Fruit fly (Drosophila melanogaster): Measurements from ENCODE around the gene Blos4.

Gene Blos4

DNA sequence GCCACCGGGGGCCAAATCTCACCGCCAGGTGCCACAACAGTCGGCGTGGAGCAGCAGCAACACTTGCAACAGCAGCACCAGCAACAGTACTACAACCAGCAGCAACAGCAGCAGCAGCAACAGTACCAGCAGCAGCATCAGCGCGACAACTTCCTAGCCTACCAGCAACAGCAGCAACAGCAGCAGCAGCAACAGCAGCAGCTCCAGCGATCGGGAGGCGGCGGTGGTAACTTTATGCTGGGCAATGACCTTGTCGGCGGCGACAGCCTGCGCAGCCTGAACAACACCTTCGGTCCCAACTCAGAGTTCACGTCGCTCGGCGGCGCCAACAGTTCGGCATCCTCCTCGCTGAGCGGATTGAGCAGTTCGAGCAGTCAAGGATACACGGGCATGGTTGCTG, 8.8 kb upstream of the Blos4 start:
- no peak for TF ChIP-seq sage (GFP tag; optimal IDR thresholded peaks at IDR 0.05)
- TF ChIP-seq Dfd (GFP tag; optimal IDR thresholded peaks at IDR 0.05), result peak; percentile 88

DNA sequence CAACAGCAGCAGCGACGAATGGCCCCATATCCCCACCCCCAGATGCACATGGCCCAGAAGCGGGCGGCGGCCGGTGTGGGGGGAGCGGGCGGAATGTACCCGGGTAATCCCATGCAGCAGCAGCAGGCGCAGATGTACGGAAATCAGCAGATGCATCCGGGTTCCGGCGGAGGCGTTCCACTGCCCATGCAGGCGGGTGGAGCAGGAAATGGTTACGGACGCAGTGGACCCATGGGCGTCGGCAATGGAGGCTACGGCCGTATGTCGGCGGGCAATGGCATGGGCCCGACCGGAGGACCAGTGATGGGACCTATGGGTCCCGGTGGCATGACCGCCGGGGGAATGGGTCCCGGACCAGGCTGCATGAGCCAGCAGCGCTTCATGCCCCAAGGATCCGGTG, 7.4 kb upstream of the Blos4 start:
- TF ChIP-seq dsf (GFP tag; optimal IDR thresholded peaks at IDR 0.05; ENCODE audit: borderline replicate concordance) (no peak), Dfd (GFP tag; optimal IDR thresholded peaks at IDR 0.05) (peak; percentile 81), ey (GFP tag; optimal IDR thresholded peaks at IDR 0.05) (no peak), OdsH (GFP tag; optimal IDR thresholded peaks at IDR 0.05) (no peak), Myc (optimal IDR thresholded peaks at IDR 0.05) (no peak)

- TF ChIP-seq woc (GFP tag; optimal IDR thresholded peaks at IDR 0.05), result no peak
- no peak for TF ChIP-seq sv (GFP tag; optimal IDR thresholded peaks at IDR 0.05)
- TF ChIP-seq Mio (GFP tag; optimal IDR thresholded peaks at IDR 0.05), result no peak
- TF ChIP-seq h (GFP tag; optimal IDR thresholded peaks at IDR 0.05), result no peak
- TF ChIP-seq N (GFP tag; optimal IDR thresholded peaks at IDR 0.05), result no peak
- no peak for TF ChIP-seq rgr (GFP tag; optimal IDR thresholded peaks at IDR 0.05)
- TF ChIP-seq dl (GFP tag; optimal IDR thresholded peaks at IDR 0.05; ENCODE audit: insufficient read depth in 1 of 2, partially characterized antibody in 2 of 2), result no peak
- TF ChIP-seq pan (optimal IDR thresholded peaks at IDR 0.05), result no peak
- no peak for TF ChIP-seq usp (GFP tag; optimal IDR thresholded peaks at IDR 0.05)
- no peak for TF ChIP-seq Dfd (GFP tag; optimal IDR thresholded peaks at IDR 0.05)
- no peak for TF ChIP-seq dmrt93B (GFP tag; optimal IDR thresholded peaks at IDR 0.05)
- no peak for TF ChIP-seq brk (GFP tag; optimal IDR thresholded peaks at IDR 0.05)
- no peak for TF ChIP-seq Hr83 (GFP tag; optimal IDR thresholded peaks at IDR 0.05; ENCODE audit: poor library complexity, severe bottlenecking)
- TF ChIP-seq Myc (optimal IDR thresholded peaks at IDR 0.05), result no peak
- TF ChIP-seq Dif (GFP tag; optimal IDR thresholded peaks at IDR 0.05; ENCODE audit: partially characterized antibody), result no peak
- TF ChIP-seq dsf (GFP tag; optimal IDR thresholded peaks at IDR 0.05; ENCODE audit: borderline replicate concordance), result no peak
- TF ChIP-seq Rel (GFP tag; optimal IDR thresholded peaks at IDR 0.05), result no peak
- no peak for TF ChIP-seq Rel (tag; optimal IDR thresholded peaks at IDR 0.05)
- no peak for TF ChIP-seq Hr78 (GFP tag; optimal IDR thresholded peaks at IDR 0.05)
- no peak for TF ChIP-seq HLH106 (tag; optimal IDR thresholded peaks at IDR 0.05)
- no peak for TF ChIP-seq CG32264 (GFP tag; optimal IDR thresholded peaks at IDR 0.05)
These were observed 2.8 kb upstream of the Blos4 start for dm6 chr3L:10876036-10876435.

- no peak for TF ChIP-seq rgr (GFP tag; optimal IDR thresholded peaks at IDR 0.05)
- TF ChIP-seq tai (GFP tag; optimal IDR thresholded peaks at IDR 0.05), result no peak
These were observed 3.6 kb downstream of the Blos4 start, which contains the start of the genes CG6409 and galla-2 for dm6 chr3L:10882336-10883040. Gene CG6409, minus strand, starts transcription at chr3L:10882386. Gene galla-2, plus strand, starts transcription at chr3L:10882890.

DNA sequence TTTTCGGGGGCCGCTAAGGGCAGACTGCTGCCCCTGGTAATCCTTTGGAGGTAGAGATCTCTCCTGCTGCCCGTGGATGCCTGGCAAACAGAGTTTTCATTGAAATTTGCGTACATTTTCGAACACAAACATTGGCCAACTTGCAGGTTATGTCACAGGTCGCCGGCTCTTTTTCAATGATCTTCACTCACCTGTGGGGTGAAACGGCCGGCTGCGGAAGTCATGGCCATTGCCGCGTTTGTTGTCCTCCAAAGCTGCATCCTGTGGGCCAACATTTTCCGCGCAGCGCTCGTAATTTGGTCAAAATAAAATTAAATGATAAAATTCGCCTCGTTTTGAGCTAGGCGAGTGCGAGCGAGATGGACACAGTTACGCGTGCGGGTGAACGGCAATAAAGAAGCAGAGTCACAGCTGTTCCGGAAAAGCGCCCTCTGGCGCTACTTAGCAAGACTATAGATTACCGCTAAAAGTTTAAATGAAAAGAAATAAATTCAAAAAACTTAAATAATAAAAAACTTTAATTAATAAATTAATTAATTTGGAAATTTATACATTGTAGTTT, 6.9 kb downstream of the Blos4 start:
- TF ChIP-seq dmrt93B (GFP tag; optimal IDR thresholded peaks at IDR 0.05) (no peak), Myc (optimal IDR thresholded peaks at IDR 0.05) (peak; percentile 69), HLH106 (tag; optimal IDR thresholded peaks at IDR 0.05) (no peak)

- TF ChIP-seq Dfd (GFP tag; optimal IDR thresholded peaks at IDR 0.05) (no peak), Jra (GFP tag; optimal IDR thresholded peaks at IDR 0.05) (no peak), lola (GFP tag; optimal IDR thresholded peaks at IDR 0.05) (no peak), CG32264 (GFP tag; optimal IDR thresholded peaks at IDR 0.05) (no peak), Hnf4 (GFP tag; optimal IDR thresholded peaks at IDR 0.05) (no peak), fru (GFP tag; optimal IDR thresholded peaks at IDR 0.05) (no peak), sage (GFP tag; optimal IDR thresholded peaks at IDR 0.05) (no peak), CG9705 (GFP tag; optimal IDR thresholded peaks at IDR 0.05) (no peak), Dif (GFP tag; optimal IDR thresholded peaks at IDR 0.05; ENCODE audit: partially characterized antibody) (no peak), br (GFP tag; optimal IDR thresholded peaks at IDR 0.05) (no peak), woc (GFP tag; optimal IDR thresholded peaks at IDR 0.05) (no peak), sv (GFP tag; optimal IDR thresholded peaks at IDR 0.05) (no peak), HLH106 (tag; optimal IDR thresholded peaks at IDR 0.05) (no peak)
These were observed 7.5 kb downstream of the Blos4 start, which contains the start of gene OXA1L for dm6 chr3L:10886371-10886770. Gene OXA1L, minus strand, starts transcription at chr3L:10886471.
